Fruit fly (Drosophila melanogaster) whole organism, embryonic: ENCODE results near the gene Ald2.

ENCODE experiments used
- BEAF-32 ChIP-seq: fragments of 200-800 bp; sonication (Bioruptor generic); optimal IDR thresholded peaks from 3 replicates; lab custom pipeline; 2017; ENCODE audit warnings: missing biosample characterization, missing genetic modification characterization, mild to moderate bottlenecking, moderate library complexity, missing genetic modification reagents
- Bdp1 ChIP-seq: fragments of 200-800 bp; sonication (Bioruptor generic); optimal IDR thresholded peaks from 3 replicates; lab custom pipeline; 2016; ENCODE audit warnings: missing biosample characterization, missing genetic modification characterization
- CG10366 ChIP-seq: fragments of 200-800 bp; sonication (Bioruptor generic); IDR thresholded peaks from 2 replicates; pipeline ENCODE4 v1.3.6; 2022; ENCODE audit warnings: missing biosample characterization, missing genetic modification characterization
- CG12071 ChIP-seq: fragments of 200-800 bp; sonication (Bioruptor generic); optimal IDR thresholded peaks from 3 replicates; lab custom pipeline; 2018; ENCODE audit warnings: missing biosample characterization, mild to moderate bottlenecking, missing genetic modification characterization
- CG1529 ChIP-seq: fragments of 200-800 bp; sonication (Bioruptor generic); optimal IDR thresholded peaks from 3 replicates; lab custom pipeline; 2018; ENCODE audit warnings: missing biosample characterization, missing genetic modification characterization
- CG1602 ChIP-seq: fragments of 200-800 bp; sonication (Bioruptor generic); optimal IDR thresholded peaks from 3 replicates; lab custom pipeline; 2016; ENCODE audit warnings: missing biosample characterization, missing genetic modification characterization
- CG16779 ChIP-seq: fragments of 200-800 bp; sonication (Bioruptor generic); IDR thresholded peaks from 2 replicates; pipeline ENCODE4 v1.3.6; 2022; ENCODE audit warnings: missing biosample characterization, missing genetic modification characterization
- CG17359 ChIP-seq: fragments of 200-800 bp; sonication (Bioruptor generic); optimal IDR thresholded peaks from 3 replicates; lab custom pipeline; 2018; ENCODE audit warnings: missing biosample characterization, mild to moderate bottlenecking, missing genetic modification characterization, moderate library complexity
- CG1792 ChIP-seq: fragments of 200-800 bp; sonication (Bioruptor generic); optimal IDR thresholded peaks from 2 replicates; lab custom pipeline; 2016; ENCODE audit warnings: missing biosample characterization, missing genetic modification characterization
- CG18764 ChIP-seq: fragments of 200-800 bp; sonication (Bioruptor generic); optimal IDR thresholded peaks from 3 replicates; lab custom pipeline; 2016; ENCODE audit warnings: missing biosample characterization, missing genetic modification characterization
- CG2712 ChIP-seq: fragments of 200-800 bp; optimal IDR thresholded peaks from 3 replicates; lab custom pipeline; 2019; ENCODE audit warnings: missing biosample characterization, mild to moderate bottlenecking, missing genetic modification characterization, moderate library complexity
- CG3163 ChIP-seq: fragments of 200-800 bp; sonication (Bioruptor generic); optimal IDR thresholded peaks from 3 replicates; lab custom pipeline; 2016; ENCODE audit warnings: missing biosample characterization, missing genetic modification characterization
- CG4360 ChIP-seq: fragments of 200-800 bp; sonication (Bioruptor generic); IDR thresholded peaks from 2 replicates; pipeline ENCODE4 v1.3.6; 2022; ENCODE audit warnings: missing biosample characterization, missing genetic modification characterization
- CG4617 ChIP-seq: fragments of 200-800 bp; sonication (Bioruptor generic); optimal IDR thresholded peaks from 3 replicates; lab custom pipeline; 2016; ENCODE audit warnings: missing biosample characterization, missing genetic modification characterization, borderline replicate concordance
- CG4730 ChIP-seq: fragments of 200-800 bp; sonication (Bioruptor generic); IDR thresholded peaks from 2 replicates; pipeline ENCODE4 v1.3.6; 2022; ENCODE audit warnings: missing biosample characterization, missing genetic modification characterization
- CG6683 ChIP-seq: fragments of 200-800 bp; sonication (Bioruptor generic); optimal IDR thresholded peaks from 2 replicates; lab custom pipeline; 2017; ENCODE audit warnings: missing biosample characterization, mild to moderate bottlenecking, missing genetic modification characterization, missing genetic modification reagents
- CG8388 ChIP-seq: fragments of 200-800 bp; sonication (Bioruptor generic); optimal IDR thresholded peaks from 2 replicates; lab custom pipeline; 2019; ENCODE audit warnings: missing biosample characterization, mild to moderate bottlenecking, missing genetic modification characterization, moderate library complexity
- CG8478 ChIP-seq: fragments of >200 bp; optimal IDR thresholded peaks from 2 replicates; lab custom pipeline; 2018
- CG8944 ChIP-seq: fragments of 200-800 bp; sonication (Bioruptor generic); optimal IDR thresholded peaks from 3 replicates; lab custom pipeline; 2016; ENCODE audit warnings: missing biosample characterization, missing genetic modification characterization
- Dll ChIP-seq: fragments of 200-800 bp; sonication (Bioruptor generic); IDR thresholded peaks from 4 replicates; pipeline ENCODE4 v1.3.6; 2022; ENCODE audit warnings: missing biosample characterization, missing genetic modification characterization; ENCODE audit not compliant: partially characterized antibody
- Eip74EF ChIP-seq, 2 experiments: fragments of 200-800 bp in 1 of 2; fragments of >200 bp in 1 of 2; sonication (Bioruptor generic) in 1 of 2; optimal IDR thresholded peaks; 2 replicates each; lab custom pipeline; 2017 to 2019; ENCODE audit warnings: missing biosample characterization in 2 of 2, missing genetic modification characterization in 2 of 2, mild to moderate bottlenecking in 1 of 2, moderate library complexity in 1 of 2
- Elba2 ChIP-seq: fragments of 200-800 bp; sonication (Bioruptor generic); optimal IDR thresholded peaks from 3 replicates; lab custom pipeline; 2016; ENCODE audit warnings: missing biosample characterization, missing genetic modification characterization
- H2.0 ChIP-seq: fragments of 200-800 bp; sonication (Bioruptor generic); IDR thresholded peaks from 2 replicates; pipeline ENCODE4 v1.3.6; 2022; ENCODE audit warnings: missing biosample characterization, missing genetic modification characterization
- Med ChIP-seq: fragments of 200-800 bp; sonication (Bioruptor generic); peaks from one replicate; lab custom pipeline; 2016; ENCODE audit warnings: missing biosample characterization, missing genetic modification characterization, mild to moderate bottlenecking, inconsistent platforms, moderate library complexity
- Mes4 ChIP-seq: fragments of 200-800 bp; sonication (Bioruptor generic); optimal IDR thresholded peaks from 2 replicates; lab custom pipeline; 2016; ENCODE audit warnings: missing biosample characterization, missing genetic modification characterization
- Mrtf ChIP-seq: fragments of 200-800 bp; sonication (Bioruptor generic); IDR thresholded peaks from 3 replicates; pipeline ENCODE4 v1.3.6; 2022; ENCODE audit warnings: missing biosample characterization, missing genetic modification characterization
- Oli ChIP-seq: fragments of 200-800 bp; sonication (Bioruptor generic); optimal IDR thresholded peaks from 2 replicates; lab custom pipeline; 2018; ENCODE audit warnings: missing biosample characterization, mild to moderate bottlenecking, missing genetic modification characterization, moderate library complexity
- Poxn ChIP-seq: fragments of 200-800 bp; sonication (Bioruptor generic); IDR thresholded peaks from 2 replicates; pipeline ENCODE4 v1.3.6; 2022; ENCODE audit warnings: missing biosample characterization, missing genetic modification characterization
- Sin3A ChIP-seq: fragments of >200 bp; optimal IDR thresholded peaks from 2 replicates; lab custom pipeline; 2018
- Xbp1 ChIP-seq: fragments of 200-800 bp; sonication (Bioruptor generic); optimal IDR thresholded peaks from 3 replicates; lab custom pipeline; 2016; ENCODE audit warnings: missing biosample characterization, mild to moderate bottlenecking, missing genetic modification characterization
- bab2 ChIP-seq: fragments of 200-800 bp; sonication (Bioruptor generic); optimal IDR thresholded peaks from 2 replicates; lab custom pipeline; 2016; ENCODE audit warnings: missing biosample characterization, missing genetic modification characterization
- chn ChIP-seq: fragments of 200-800 bp; sonication (Bioruptor generic); optimal IDR thresholded peaks from 2 replicates; lab custom pipeline; 2016; ENCODE audit warnings: missing biosample characterization, missing genetic modification characterization
- danr ChIP-seq: fragments of 200-800 bp; sonication (Bioruptor generic); IDR thresholded peaks from 2 replicates; pipeline ENCODE4 v1.3.6; 2022; ENCODE audit warnings: missing biosample characterization, missing genetic modification characterization
- fd96Cb ChIP-seq: fragments of 200-800 bp; sonication (Bioruptor generic); optimal IDR thresholded peaks from 2 replicates; lab custom pipeline; 2018; ENCODE audit warnings: missing biosample characterization, mild to moderate bottlenecking, missing genetic modification characterization, moderate library complexity
- gce ChIP-seq: fragments of 200-800 bp; sonication (Bioruptor generic); IDR thresholded peaks from 3 replicates; pipeline ENCODE4 v1.3.6; 2022; ENCODE audit warnings: missing biosample characterization, missing genetic modification characterization
- jing ChIP-seq: fragments of 200-800 bp; sonication (Bioruptor generic); optimal IDR thresholded peaks from 2 replicates; lab custom pipeline; 2018; ENCODE audit warnings: missing biosample characterization, mild to moderate bottlenecking, missing genetic modification characterization
- lmd ChIP-seq: fragments of 200-800 bp; sonication (Bioruptor generic); IDR thresholded peaks from 2 replicates; pipeline ENCODE4 v1.3.6; 2022; ENCODE audit warnings: missing biosample characterization, missing genetic modification characterization
- mam ChIP-seq: fragments of 200-800 bp; sonication (Bioruptor generic); optimal IDR thresholded peaks from 3 replicates; lab custom pipeline; 2016; ENCODE audit warnings: missing biosample characterization, missing genetic modification characterization
- nom ChIP-seq: fragments of 200-800 bp; sonication (Bioruptor generic); optimal IDR thresholded peaks from 2 replicates; lab custom pipeline; 2017; ENCODE audit warnings: missing biosample characterization, missing genetic modification characterization, mild to moderate bottlenecking, moderate library complexity, missing genetic modification reagents
- prd ChIP-seq, 3 experiments: fragments of >200 bp in 2 of 3; fragments of 200-800 bp in 1 of 3; sonication (Bioruptor generic) in 1 of 3; optimal IDR thresholded peaks in 2 of 3; IDR thresholded peaks in 1 of 3; 2 replicates in 2 of 3; 3 replicates in 1 of 3; pipeline versions ENCODE4 v1.3.6 to Lab custom; 2017 to 2022; ENCODE audit warnings: missing biosample characterization in 1 of 3, missing genetic modification characterization in 1 of 3
- pum ChIP-seq: fragments of 200-800 bp; sonication (Bioruptor generic); optimal IDR thresholded peaks from 2 replicates; lab custom pipeline; 2016; ENCODE audit warnings: missing biosample characterization, missing genetic modification characterization
- row ChIP-seq: fragments of 200-800 bp; sonication (Bioruptor generic); IDR thresholded peaks from 3 replicates; pipeline ENCODE4 v1.3.6; 2022; ENCODE audit warnings: missing biosample characterization, missing genetic modification characterization
- slp2 ChIP-seq: fragments of 200-800 bp; sonication (Bioruptor generic); optimal IDR thresholded peaks from 2 replicates; lab custom pipeline; 2016; ENCODE audit warnings: missing biosample characterization, missing genetic modification characterization
- sr ChIP-seq: fragments of 200-800 bp; sonication (Bioruptor generic); IDR thresholded peaks from 3 replicates; pipeline ENCODE4 v1.3.6; 2022; ENCODE audit warnings: missing biosample characterization, missing genetic modification characterization
- sug ChIP-seq: fragments of 200-800 bp; optimal IDR thresholded peaks from 2 replicates; lab custom pipeline; 2019; ENCODE audit warnings: missing biosample characterization, mild to moderate bottlenecking, missing genetic modification characterization, moderate library complexity
- tgo ChIP-seq: fragments of 200-800 bp; sonication (Bioruptor generic); IDR thresholded peaks from 3 replicates; pipeline ENCODE4 v1.3.6; 2022; ENCODE audit warnings: missing biosample characterization, missing genetic modification characterization
- tx ChIP-seq: fragments of 200-800 bp; sonication (Bioruptor generic); optimal IDR thresholded peaks from 2 replicates; lab custom pipeline; 2016; ENCODE audit warnings: missing biosample characterization, missing genetic modification characterization
- yki ChIP-seq: fragments of >200 bp; optimal IDR thresholded peaks from 3 replicates; lab custom pipeline; 2018

The Ald2 gene

DNA sequence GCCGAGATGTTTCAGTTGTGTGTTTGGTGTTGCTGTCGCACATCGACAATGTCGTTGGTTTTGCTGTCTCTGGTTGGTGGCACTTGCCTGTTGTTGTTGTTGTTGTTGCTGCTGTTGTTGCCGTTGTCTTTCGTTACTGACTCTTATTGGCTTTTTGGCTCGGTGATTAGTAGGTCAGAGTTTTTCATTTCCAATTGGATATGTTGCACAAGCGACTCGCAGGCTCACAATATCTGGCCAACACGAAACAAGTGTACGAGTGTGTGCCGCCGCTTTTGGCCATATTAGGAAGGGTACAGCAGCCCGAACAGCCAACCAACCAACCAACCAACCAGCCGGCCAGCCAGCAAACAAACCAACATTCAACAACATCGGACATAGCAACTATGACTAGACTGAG is 19.9 kb downstream of the Ald2 start:
- TF ChIP-seq Eip74EF (GFP tag; optimal IDR thresholded peaks at IDR 0.05; lab: Kevin White, UChicago) (no peak), Poxn (GFP tag; lab: Robert Waterston, UW) (no peak), Elba2 (GFP tag; lab: Kevin White, UChicago) (peak; percentile 91), Dll (GFP tag; lab: Robert Waterston, UW) (no peak), slp2 (no peak), pum (GFP tag; lab: Kevin White, UChicago) (no peak), CG6683 (GFP tag; lab: Kevin White, UChicago) (no peak), BEAF-32 (GFP tag; lab: Kevin White, UChicago) (no peak), CG17359 (tag; lab: Kevin White, UChicago) (no peak), CG1792 (GFP tag; lab: Kevin White, UChicago) (no peak), CG1602 (GFP tag; lab: Kevin White, UChicago) (no peak), jing (GFP tag; lab: Kevin White, UChicago) (no peak), CG4360 (GFP tag; lab: Robert Waterston, UW) (0 out of 2 replicates have a peak, but pooled peaks have one; percentile 16)

DNA sequence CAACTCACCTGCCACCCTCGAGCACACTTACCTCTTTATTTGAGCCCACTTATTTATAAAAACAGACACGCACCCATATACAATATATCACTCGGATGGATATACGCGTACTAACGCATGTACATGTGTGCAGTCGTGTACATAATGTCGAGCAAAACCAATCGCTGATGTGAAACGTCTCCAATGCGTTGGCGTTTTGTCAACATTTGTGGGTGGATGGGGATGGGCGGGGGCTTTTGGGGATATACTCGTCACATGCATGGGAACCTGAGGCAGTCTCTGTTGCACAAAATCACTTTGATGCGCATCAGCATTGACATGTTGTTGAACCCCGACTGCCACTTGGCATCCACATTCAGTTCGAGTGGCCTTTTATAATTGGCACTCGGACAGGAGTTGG is 22.1 kb downstream of the Ald2 start:
- no peak for TF ChIP-seq bab2
- no peak for TF ChIP-seq CG6683 (GFP tag; lab: Kevin White, UChicago)
- TF ChIP-seq lmd, result no peak
- no peak for TF ChIP-seq sug (tag; lab: Kevin White, UChicago)
- TF ChIP-seq sr (GFP tag; lab: Robert Waterston, UW), result peak; percentile 91
- no peak for TF ChIP-seq yki (lab: Kevin White, UChicago)

DNA sequence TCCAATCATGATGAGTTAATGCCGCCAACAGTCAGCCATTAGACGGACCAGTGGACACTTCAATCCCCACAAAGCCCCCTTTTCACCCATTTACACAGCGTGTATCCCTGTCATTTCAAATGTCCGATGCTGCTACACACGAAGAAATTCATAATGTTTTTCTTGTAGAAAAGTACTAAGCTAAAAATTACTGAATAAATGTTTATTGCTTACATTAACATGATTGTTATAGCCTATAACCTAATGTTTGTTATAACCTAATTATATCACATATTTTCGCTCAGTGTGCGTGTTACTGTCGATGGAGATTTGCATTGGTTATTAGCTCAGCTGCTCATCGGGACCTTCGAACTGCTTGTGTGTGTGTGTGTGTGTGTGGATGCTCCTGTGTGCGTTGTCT is 22.7 kb downstream of the Ald2 start:
- TF ChIP-seq CG8388 (GFP tag; lab: Kevin White, UChicago), result peak; percentile 41
- no peak for TF ChIP-seq CG8478 (lab: Kevin White, UChicago)
- TF ChIP-seq CG2712 (tag; lab: Kevin White, UChicago), result peak; percentile 45
- TF ChIP-seq row (GFP tag; lab: Robert Waterston, UW), result peak; percentile 43; the same call in 1 of the 3 replicates
- TF ChIP-seq CG18764 (GFP tag; lab: Kevin White, UChicago), result no peak
- TF ChIP-seq Bdp1, result peak; percentile 3
- TF ChIP-seq nom (GFP tag; lab: Kevin White, UChicago), result no peak
- peak; percentile 67 for TF ChIP-seq CG10366 (GFP tag; lab: Robert Waterston, UW)
- peak; percentile 57 for TF ChIP-seq tx (GFP tag; lab: Kevin White, UChicago)
- TF ChIP-seq CG16779 (GFP tag; lab: Robert Waterston, UW), result no peak
- peak; percentile 40 for TF ChIP-seq CG12071
- 0 out of 2 replicates have a peak, but pooled peaks have one; percentile 18 for TF ChIP-seq H2.0
- TF ChIP-seq CG3163 (GFP tag; lab: Kevin White, UChicago), result no peak
- TF ChIP-seq CG4617 (GFP tag; lab: Kevin White, UChicago), result no peak
- TF ChIP-seq Xbp1 (GFP tag; lab: Kevin White, UChicago), result peak; percentile 59
- no peak for TF ChIP-seq prd (optimal IDR thresholded peaks at IDR 0.05; lab: Kevin White, UChicago)
- peak; percentile 70; the same call in 2 of the 3 replicates for TF ChIP-seq prd (GFP tag; IDR thresholded peaks at IDR 0.05; lab: Robert Waterston, UW)
- peak; percentile 24 for TF ChIP-seq CG8944 (GFP tag; lab: Kevin White, UChicago)
- TF ChIP-seq Med (GFP tag; lab: Kevin White, UChicago), result peak; percentile 71
- TF ChIP-seq Oli (tag; lab: Kevin White, UChicago), result peak; percentile 57
- TF ChIP-seq mam, result peak; percentile 2
- TF ChIP-seq CG1529, result peak; percentile 10
- TF ChIP-seq Sin3A (lab: Kevin White, UChicago), result no peak
- peak; percentile 16 for TF ChIP-seq chn (GFP tag; lab: Kevin White, UChicago)
- TF ChIP-seq CG1602 (GFP tag; lab: Kevin White, UChicago), result peak; percentile 23
- TF ChIP-seq danr (GFP tag; lab: Robert Waterston, UW), result 0 out of 2 replicates have a peak, but pooled peaks have one; percentile 19
- peak; percentile 48 for TF ChIP-seq fd96Cb (tag; lab: Kevin White, UChicago)
- peak; percentile 54 for TF ChIP-seq tgo
- 0 out of 2 replicates have a peak, but pooled peaks have one; percentile 24 for TF ChIP-seq CG4730 (GFP tag; lab: Robert Waterston, UW)
- TF ChIP-seq Mes4 (GFP tag; lab: Kevin White, UChicago), result peak; percentile 10
- TF ChIP-seq Mrtf (GFP tag; lab: Robert Waterston, UW), result 0 out of 3 replicates have a peak, but pooled peaks have one; percentile 34
- TF ChIP-seq gce (GFP tag; lab: Robert Waterston, UW), result peak; percentile 23; the same call in 1 of the 3 replicates
- TF ChIP-seq Poxn (GFP tag; lab: Robert Waterston, UW), result no peak
